Worm (Caenorhabditis elegans): ENCODE measurements around the gene W06G6.17.

ce11 chrV:16628991-16629390 lies 16.1 kb downstream of the W06G6.17 start, which contains the start of gene W06G6.2:
- TF ChIP-seq nhr-28 (tag; optimal IDR thresholded peaks at IDR 0.05) (no peak), arid-1 (GFP tag; conservative IDR thresholded peaks at IDR 0.05) (no peak), zag-1 (tag; optimal IDR thresholded peaks at IDR 0.05) (no peak), ZK337.2 (GFP tag; IDR thresholded peaks at IDR 0.05) (no peak), snpc-4 (tag; optimal IDR thresholded peaks at IDR 0.05) (no peak), ceh-20 (GFP tag; IDR thresholded peaks at IDR 0.05) (no peak), jun-1 (tag; optimal IDR thresholded peaks at IDR 0.05) (no peak), ces-1 (GFP tag; optimal IDR thresholded peaks at IDR 0.05) (no peak)

Data from whole organism, L4 larva.